Fruit fly (Drosophila melanogaster) whole organism, embryonic: ENCODE data around the gene Herc4.

Source experiments
- Adf1 ChIP-seq: fragments of 200-800 bp; sonication (Bioruptor generic); IDR thresholded peaks from 2 replicates; pipeline ENCODE4 v1.3.6; 2022; ENCODE audit warnings: missing biosample characterization, missing genetic modification characterization
- Bgb ChIP-seq: fragments of 200-800 bp; sonication (Bioruptor generic); IDR thresholded peaks from 2 replicates; pipeline ENCODE4 v1.3.6; 2022; ENCODE audit warnings: missing biosample characterization, missing genetic modification characterization; ENCODE audit not compliant: partially characterized antibody
- CG11398 ChIP-seq: fragments of 200-800 bp; sonication (Bioruptor generic); optimal IDR thresholded peaks from 2 replicates; lab custom pipeline; 2016; ENCODE audit warnings: missing biosample characterization, missing genetic modification characterization
- CG11695 ChIP-seq: fragments of 200-800 bp; sonication (Bioruptor generic); IDR thresholded peaks from 3 replicates; pipeline ENCODE4 v1.3.6; 2022; ENCODE audit warnings: missing biosample characterization, missing genetic modification characterization
- CG11696 ChIP-seq: fragments of 200-800 bp; sonication (Bioruptor generic); IDR thresholded peaks from 2 replicates; pipeline ENCODE4 v1.3.6; 2022; ENCODE audit warnings: missing biosample characterization, missing genetic modification characterization
- CG12236 ChIP-seq: fragments of 200-800 bp; sonication (Bioruptor generic); optimal IDR thresholded peaks from 2 replicates; lab custom pipeline; 2016; ENCODE audit warnings: missing biosample characterization, missing genetic modification characterization
- CG14710 ChIP-seq: fragments of 200-800 bp; sonication (Bioruptor generic); optimal IDR thresholded peaks from 3 replicates; lab custom pipeline; 2019; ENCODE audit warnings: missing biosample characterization, mild to moderate bottlenecking, missing genetic modification characterization, moderate library complexity
- CG1529 ChIP-seq: fragments of 200-800 bp; sonication (Bioruptor generic); optimal IDR thresholded peaks from 3 replicates; lab custom pipeline; 2018; ENCODE audit warnings: missing biosample characterization, missing genetic modification characterization
- CG16863 ChIP-seq: fragments of 200-800 bp; sonication (Bioruptor generic); optimal IDR thresholded peaks from 3 replicates; lab custom pipeline; 2016; ENCODE audit warnings: missing biosample characterization, missing genetic modification characterization
- CG17186 ChIP-seq: fragments of 200-800 bp; sonication (Bioruptor generic); optimal IDR thresholded peaks from 3 replicates; lab custom pipeline; 2017; ENCODE audit warnings: missing biosample characterization, missing genetic modification reagents, missing genetic modification characterization
- CG17568 ChIP-seq: fragments of 200-800 bp; sonication (Bioruptor generic); optimal IDR thresholded peaks from 2 replicates; lab custom pipeline; 2018; ENCODE audit warnings: missing biosample characterization, mild to moderate bottlenecking, missing genetic modification characterization, moderate library complexity
- CG31365 ChIP-seq: fragments of 200-800 bp; sonication (Bioruptor generic); optimal IDR thresholded peaks from 2 replicates; lab custom pipeline; 2018; ENCODE audit warnings: missing biosample characterization, mild to moderate bottlenecking, missing genetic modification characterization
- CG31441 ChIP-seq: fragments of 200-800 bp; sonication (Bioruptor generic); IDR thresholded peaks from 2 replicates; pipeline ENCODE4 v1.3.6; 2022; ENCODE audit warnings: missing biosample characterization, missing genetic modification characterization
- CG3281 ChIP-seq: fragments of 200-800 bp; sonication (Bioruptor generic); optimal IDR thresholded peaks from 3 replicates; lab custom pipeline; 2017; ENCODE audit warnings: missing biosample characterization, mild to moderate bottlenecking, missing genetic modification characterization
- CG4820 ChIP-seq: fragments of 200-800 bp; sonication (Bioruptor generic); optimal IDR thresholded peaks from 3 replicates; lab custom pipeline; 2016; ENCODE audit warnings: missing biosample characterization, missing genetic modification characterization
- CG6272 ChIP-seq: fragments of 200-800 bp; sonication (Bioruptor generic); IDR thresholded peaks from 2 replicates; pipeline ENCODE4 v1.3.6; 2022; ENCODE audit warnings: missing biosample characterization, missing genetic modification characterization
- CG6654 ChIP-seq: fragments of 200-800 bp; sonication (Bioruptor generic); optimal IDR thresholded peaks from 2 replicates; lab custom pipeline; 2017; ENCODE audit warnings: missing biosample characterization, mild to moderate bottlenecking, missing genetic modification characterization
- CG8290 ChIP-seq, 3 experiments: fragments of 200-800 bp; sonication (Bioruptor generic); optimal IDR thresholded peaks; 2 replicates each; lab custom pipeline; 2016 to 2019; ENCODE audit warnings: missing biosample characterization in 3 of 3, missing genetic modification characterization in 3 of 3, mild to moderate bottlenecking in 2 of 3, moderate library complexity in 1 of 3
- CG8359 ChIP-seq: fragments of 200-800 bp; sonication (Bioruptor generic); optimal IDR thresholded peaks from 2 replicates; lab custom pipeline; 2017; ENCODE audit warnings: missing biosample characterization, mild to moderate bottlenecking, missing genetic modification characterization, borderline replicate concordance
- CG9727 ChIP-seq: fragments of 200-800 bp; sonication (Bioruptor generic); optimal IDR thresholded peaks from 3 replicates; lab custom pipeline; 2017; ENCODE audit warnings: missing biosample characterization, mild to moderate bottlenecking, missing genetic modification characterization
- CHES-1-like ChIP-seq: fragments of 200-800 bp; sonication (Bioruptor generic); optimal IDR thresholded peaks from 2 replicates; lab custom pipeline; 2016; ENCODE audit warnings: missing biosample characterization, missing genetic modification characterization
- Chrac-16 ChIP-seq: fragments of 200-800 bp; sonication (Bioruptor generic); optimal IDR thresholded peaks from 3 replicates; lab custom pipeline; 2016; ENCODE audit warnings: missing biosample characterization, missing genetic modification characterization
- D19B ChIP-seq: fragments of 200-800 bp; sonication (Bioruptor generic); optimal IDR thresholded peaks from 2 replicates; lab custom pipeline; 2017; ENCODE audit warnings: missing biosample characterization, mild to moderate bottlenecking, missing genetic modification characterization
- Dbx ChIP-seq: fragments of 200-800 bp; sonication (Bioruptor generic); IDR thresholded peaks from 3 replicates; pipeline ENCODE4 v1.3.6; 2022; ENCODE audit warnings: missing biosample characterization, missing genetic modification characterization
- Dll ChIP-seq: fragments of 200-800 bp; sonication (Bioruptor generic); IDR thresholded peaks from 4 replicates; pipeline ENCODE4 v1.3.6; 2022; ENCODE audit warnings: missing biosample characterization, missing genetic modification characterization; ENCODE audit not compliant: partially characterized antibody
- Drgx ChIP-seq: fragments of 200-800 bp; sonication (Bioruptor generic); IDR thresholded peaks from 2 replicates; pipeline ENCODE4 v1.3.6; 2022; ENCODE audit warnings: missing biosample characterization, missing genetic modification characterization
- HHEX ChIP-seq: fragments of 200-800 bp; sonication (Bioruptor generic); optimal IDR thresholded peaks from 3 replicates; lab custom pipeline; 2017; ENCODE audit warnings: missing biosample characterization, mild to moderate bottlenecking, missing genetic modification characterization, missing genetic modification reagents
- Jarid2 ChIP-seq: fragments of 200-800 bp; sonication (Bioruptor generic); optimal IDR thresholded peaks from 3 replicates; lab custom pipeline; 2017; ENCODE audit warnings: mild to moderate bottlenecking, missing biosample characterization, missing genetic modification reagents, missing genetic modification characterization
- Scr ChIP-seq: fragments of 200-800 bp; sonication (Bioruptor generic); IDR thresholded peaks from 2 replicates; pipeline ENCODE4 v1.3.6; 2022; ENCODE audit warnings: missing biosample characterization, missing genetic modification characterization; ENCODE audit not compliant: partially characterized antibody
- Ssrp ChIP-seq: fragments of 200-800 bp; sonication (Bioruptor generic); optimal IDR thresholded peaks from 2 replicates; lab custom pipeline; 2018; ENCODE audit warnings: missing biosample characterization, mild to moderate bottlenecking, missing genetic modification characterization, moderate library complexity
- al ChIP-seq: fragments of 200-800 bp; sonication (Bioruptor generic); IDR thresholded peaks from 2 replicates; pipeline ENCODE4 v1.3.6; 2022; ENCODE audit warnings: missing biosample characterization, missing genetic modification characterization
- bbx ChIP-seq: fragments of 200-800 bp; sonication (Bioruptor generic); IDR thresholded peaks from 2 replicates; pipeline ENCODE4 v1.3.6; 2022; ENCODE audit warnings: missing biosample characterization, missing genetic modification characterization; ENCODE audit not compliant: partially characterized antibody
- btn ChIP-seq: fragments of 200-800 bp; sonication (Bioruptor generic); optimal IDR thresholded peaks from 2 replicates; lab custom pipeline; 2016; ENCODE audit warnings: missing biosample characterization, missing genetic modification characterization
- fu2 ChIP-seq: fragments of 200-800 bp; sonication (Bioruptor generic); optimal IDR thresholded peaks from 2 replicates; lab custom pipeline; 2016; ENCODE audit warnings: missing biosample characterization, missing genetic modification characterization
- gcm ChIP-seq: fragments of 200-800 bp; sonication (Bioruptor generic); optimal IDR thresholded peaks from 2 replicates; lab custom pipeline; 2019; ENCODE audit warnings: missing biosample characterization, mild to moderate bottlenecking, missing genetic modification characterization, moderate library complexity
- gcm2 ChIP-seq: fragments of 200-800 bp; sonication (Bioruptor generic); optimal IDR thresholded peaks from 2 replicates; lab custom pipeline; 2016; ENCODE audit warnings: missing biosample characterization, missing genetic modification characterization
- ken ChIP-seq: fragments of 200-800 bp; sonication (Bioruptor generic); IDR thresholded peaks from 3 replicates; pipeline ENCODE4 v1.3.6; 2022; ENCODE audit warnings: missing biosample characterization, missing genetic modification characterization
- knrl ChIP-seq: fragments of 200-800 bp; sonication (Bioruptor generic); IDR thresholded peaks from 3 replicates; pipeline ENCODE4 v1.3.6; 2022; ENCODE audit warnings: missing biosample characterization, missing genetic modification characterization; ENCODE audit not compliant: partially characterized antibody
- nmo ChIP-seq: fragments of 200-800 bp; sonication (Bioruptor generic); optimal IDR thresholded peaks from 2 replicates; lab custom pipeline; 2018; ENCODE audit warnings: missing biosample characterization, mild to moderate bottlenecking, missing genetic modification characterization, moderate library complexity
- p53 ChIP-seq: fragments of 200-800 bp; sonication (Bioruptor generic); optimal IDR thresholded peaks from 2 replicates; lab custom pipeline; 2016; ENCODE audit warnings: missing biosample characterization, missing genetic modification characterization
- pfk ChIP-seq: fragments of 200-800 bp; sonication (Bioruptor generic); optimal IDR thresholded peaks from 2 replicates; lab custom pipeline; 2018; ENCODE audit warnings: missing biosample characterization, mild to moderate bottlenecking, missing genetic modification characterization, moderate library complexity
- pros ChIP-seq: fragments of 200-800 bp; sonication (Bioruptor generic); optimal IDR thresholded peaks from 3 replicates; lab custom pipeline; 2019; ENCODE audit warnings: missing biosample characterization, mild to moderate bottlenecking, missing genetic modification characterization, moderate library complexity
- psq ChIP-seq: fragments of 200-800 bp; sonication (Bioruptor generic); optimal IDR thresholded peaks from 2 replicates; lab custom pipeline; 2017; ENCODE audit warnings: missing biosample characterization, missing genetic modification characterization
- schlank ChIP-seq: fragments of 200-800 bp; sonication (Bioruptor generic); optimal IDR thresholded peaks from 2 replicates; lab custom pipeline; 2018; ENCODE audit warnings: missing biosample characterization, mild to moderate bottlenecking, missing genetic modification characterization
- sens ChIP-seq: fragments of 200-800 bp; sonication (Bioruptor generic); peaks from one replicate; lab custom pipeline; 2016; ENCODE audit warnings: missing biosample characterization, missing genetic modification characterization
- sim ChIP-seq: fragments of 200-800 bp; sonication (Bioruptor generic); IDR thresholded peaks from 2 replicates; pipeline ENCODE4 v1.3.6; 2022; ENCODE audit warnings: missing biosample characterization, missing genetic modification characterization
- sna ChIP-seq: fragments of 200-800 bp; sonication (Bioruptor generic); IDR thresholded peaks from 2 replicates; pipeline ENCODE4 v1.3.6; 2022; ENCODE audit warnings: missing biosample characterization, missing genetic modification characterization; ENCODE audit not compliant: partially characterized antibody
- sob ChIP-seq: fragments of 200-800 bp; sonication (Bioruptor generic); IDR thresholded peaks from 2 replicates; pipeline ENCODE4 v1.3.6; 2022; ENCODE audit warnings: missing biosample characterization, missing genetic modification characterization
- sug ChIP-seq: fragments of 200-800 bp; optimal IDR thresholded peaks from 2 replicates; lab custom pipeline; 2019; ENCODE audit warnings: missing biosample characterization, mild to moderate bottlenecking, missing genetic modification characterization, moderate library complexity
- toy ChIP-seq: fragments of 200-800 bp; sonication (Bioruptor generic); IDR thresholded peaks from 2 replicates; pipeline ENCODE4 v1.3.6; 2022; ENCODE audit warnings: missing biosample characterization, missing genetic modification characterization

Herc4 gene

DNA sequence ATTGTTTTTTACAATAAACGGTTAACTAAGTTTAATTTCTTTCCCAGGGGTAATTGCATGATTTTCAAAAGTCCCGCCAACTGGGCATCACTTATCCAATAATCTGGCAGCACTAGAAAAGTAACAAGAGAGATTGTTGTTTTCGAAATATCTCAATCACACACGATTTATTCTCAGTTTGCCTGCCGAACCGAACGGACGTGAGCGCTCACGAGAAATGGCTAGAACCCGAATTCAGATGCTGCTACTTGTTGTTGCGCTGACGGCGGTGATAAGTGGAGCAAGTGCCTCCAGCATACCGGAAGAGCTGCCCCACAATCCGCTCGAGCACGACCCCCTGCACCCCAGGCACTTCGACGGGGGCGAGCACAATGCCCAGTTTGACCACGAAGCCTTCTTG is 15.0 kb upstream of the Herc4 start, which contains the start of gene scf (continued):
- TF ChIP-seq CHES-1-like (GFP tag; lab: Kevin White, UChicago) (no peak), CG8359 (GFP tag; lab: Kevin White, UChicago) (no peak), nmo (GFP tag; lab: Kevin White, UChicago) (no peak), knrl (GFP tag; lab: Robert Waterston, UW) (no peak), Scr (peak; percentile 37; the same call in 1 of the 2 replicates), Dll (GFP tag; lab: Robert Waterston, UW) (peak; percentile 58; the same call in 3 of the 4 replicates), bbx (GFP tag; lab: Robert Waterston, UW) (no peak; the same call in 1 of the 2 replicates), CG8290 (GFP tag; optimal IDR thresholded peaks at IDR 0.05; lab: Kevin White, UChicago) (no peak), CG8290 (tag; optimal IDR thresholded peaks at IDR 0.05; lab: Kevin White, UChicago) (peak in 1 of 2 experiments; percentile 62), CG17186 (GFP tag; lab: Kevin White, UChicago) (no peak), pfk (GFP tag; lab: Kevin White, UChicago) (no peak), CG14710 (tag; lab: Kevin White, UChicago) (peak; percentile 36), sim (GFP tag; lab: Robert Waterston, UW) (no peak), CG1529 (GFP tag; lab: Kevin White, UChicago) (no peak), gcm2 (GFP tag; lab: Kevin White, UChicago) (no peak), CG12236 (GFP tag; lab: Kevin White, UChicago) (no peak), Drgx (GFP tag; lab: Robert Waterston, UW) (no peak), CG9727 (no peak), Chrac-16 (GFP tag; lab: Kevin White, UChicago) (no peak), CG11398 (GFP tag; lab: Kevin White, UChicago) (no peak), ken (GFP tag; lab: Robert Waterston, UW) (peak; percentile 41; the same call in 1 of the 3 replicates), gcm (GFP tag; lab: Kevin White, UChicago) (no peak), CG4820 (GFP tag; lab: Kevin White, UChicago) (no peak), CG11696 (GFP tag; lab: Robert Waterston, UW) (0 out of 2 replicates have a peak, but pooled peaks have one; percentile 17), HHEX (GFP tag; lab: Kevin White, UChicago) (no peak), Ssrp (no peak), p53 (GFP tag; lab: Kevin White, UChicago) (peak; percentile 2), CG31441 (GFP tag; lab: Robert Waterston, UW) (no peak), schlank (no peak), sug (tag; lab: Kevin White, UChicago) (peak; percentile 40), CG17568 (GFP tag; lab: Kevin White, UChicago) (no peak), CG3281 (GFP tag; lab: Kevin White, UChicago) (peak; percentile 13), btn (GFP tag; lab: Kevin White, UChicago) (no peak), sob (GFP tag; lab: Robert Waterston, UW) (no peak), psq (no peak), pros (GFP tag; lab: Kevin White, UChicago) (no peak), Bgb (GFP tag; lab: Robert Waterston, UW) (peak; percentile 49), CG6272 (GFP tag; lab: Robert Waterston, UW) (no peak), al (no peak), fu2 (GFP tag; lab: Kevin White, UChicago) (no peak), Dbx (GFP tag; lab: Robert Waterston, UW) (no peak), CG31365 (no peak), CG16863 (GFP tag; lab: Kevin White, UChicago) (no peak), Jarid2 (GFP tag; lab: Kevin White, UChicago) (peak; percentile 80), toy (GFP tag; lab: Robert Waterston, UW) (no peak), D19B (GFP tag; lab: Kevin White, UChicago) (no peak), CG11695 (0 out of 3 replicates have a peak, but pooled peaks have one; percentile 36), Adf1 (GFP tag; lab: Robert Waterston, UW) (no peak; the same call in 1 of the 2 replicates), sens (peak; percentile 70), sna (GFP tag; lab: Robert Waterston, UW) (peak; percentile 15; the same call in 1 of the 2 replicates), CG6654 (GFP tag; lab: Kevin White, UChicago) (no peak)
